Fruit fly (Drosophila melanogaster) whole organism, embryonic: Measurements from ENCODE around the gene IntS6.

Experiments used
- Aef1 ChIP-seq: fragments of 200-800 bp; sonication (Bioruptor generic); IDR thresholded peaks from 3 replicates; pipeline ENCODE4 v1.3.6; 2022; ENCODE audit warnings: missing biosample characterization, missing genetic modification characterization
- BEAF-32 ChIP-seq: fragments of 200-800 bp; sonication (Bioruptor generic); optimal IDR thresholded peaks from 3 replicates; lab custom pipeline; 2017; ENCODE audit warnings: missing biosample characterization, missing genetic modification characterization, mild to moderate bottlenecking, moderate library complexity, missing genetic modification reagents
- C15 ChIP-seq: fragments of 200-800 bp; sonication (Bioruptor generic); IDR thresholded peaks from 3 replicates; pipeline ENCODE4 v1.3.6; 2022; ENCODE audit warnings: missing biosample characterization, missing genetic modification characterization
- CG11456 ChIP-seq: fragments of 200-800 bp; sonication (Bioruptor generic); IDR thresholded peaks from 3 replicates; pipeline ENCODE4 v1.3.6; 2022; ENCODE audit warnings: missing biosample characterization, missing genetic modification characterization
- CG14014 ChIP-seq: fragments of 200-800 bp; sonication (Bioruptor generic); IDR thresholded peaks from 2 replicates; pipeline ENCODE4 v1.3.6; 2022; ENCODE audit warnings: missing biosample characterization, missing genetic modification characterization
- CG15011 ChIP-seq: fragments of 200-800 bp; sonication (Bioruptor generic); optimal IDR thresholded peaks from 3 replicates; lab custom pipeline; 2018; ENCODE audit warnings: missing biosample characterization, mild to moderate bottlenecking, missing genetic modification characterization
- CG15601 ChIP-seq: fragments of 200-800 bp; sonication (Bioruptor generic); optimal IDR thresholded peaks from 3 replicates; lab custom pipeline; 2019; ENCODE audit warnings: missing biosample characterization, mild to moderate bottlenecking, missing genetic modification characterization, moderate library complexity
- CG15696 ChIP-seq: fragments of 200-800 bp; sonication (Bioruptor generic); optimal IDR thresholded peaks from 2 replicates; lab custom pipeline; 2019; ENCODE audit warnings: missing biosample characterization, mild to moderate bottlenecking, missing genetic modification characterization, moderate library complexity
- CG18262 ChIP-seq: fragments of 200-800 bp; optimal IDR thresholded peaks from 3 replicates; lab custom pipeline; 2019; ENCODE audit warnings: missing biosample characterization, mild to moderate bottlenecking, missing genetic modification characterization, moderate library complexity
- CG30403 ChIP-seq: fragments of 200-800 bp; sonication (Bioruptor generic); optimal IDR thresholded peaks from 3 replicates; lab custom pipeline; 2016; ENCODE audit warnings: missing biosample characterization, missing genetic modification characterization
- CG3065 ChIP-seq: fragments of 200-800 bp; sonication (Bioruptor generic); optimal IDR thresholded peaks from 2 replicates; lab custom pipeline; 2016; ENCODE audit warnings: missing biosample characterization, missing genetic modification characterization
- CG31224 ChIP-seq: fragments of 200-800 bp; sonication (Bioruptor generic); IDR thresholded peaks from 2 replicates; pipeline ENCODE4 v1.3.6; 2022; ENCODE audit warnings: missing biosample characterization, missing genetic modification characterization
- CG32772 ChIP-seq: fragments of 200-800 bp; sonication (Bioruptor generic); IDR thresholded peaks from 2 replicates; pipeline ENCODE4 v1.3.6; 2022; ENCODE audit warnings: missing biosample characterization, missing genetic modification characterization
- CG33557 ChIP-seq: fragments of 200-800 bp; sonication (Bioruptor generic); optimal IDR thresholded peaks from 2 replicates; lab custom pipeline; 2019; ENCODE audit warnings: missing biosample characterization, mild to moderate bottlenecking, missing genetic modification characterization, moderate library complexity
- CG4707 ChIP-seq: fragments of 200-800 bp; sonication (Bioruptor generic); optimal IDR thresholded peaks from 2 replicates; lab custom pipeline; 2018; ENCODE audit warnings: missing biosample characterization, mild to moderate bottlenecking, missing genetic modification characterization, moderate library complexity
- CG5953 ChIP-seq: fragments of 200-800 bp; sonication (Bioruptor generic); IDR thresholded peaks from 2 replicates; pipeline ENCODE4 v1.3.6; 2022; ENCODE audit warnings: missing biosample characterization, missing genetic modification characterization
- CG6654 ChIP-seq: fragments of 200-800 bp; sonication (Bioruptor generic); optimal IDR thresholded peaks from 2 replicates; lab custom pipeline; 2017; ENCODE audit warnings: missing biosample characterization, mild to moderate bottlenecking, missing genetic modification characterization
- CG6765 ChIP-seq: fragments of 200-800 bp; sonication (Bioruptor generic); optimal IDR thresholded peaks from 3 replicates; lab custom pipeline; 2017; ENCODE audit warnings: missing biosample characterization, mild to moderate bottlenecking, missing genetic modification characterization
- CG8089 ChIP-seq: fragments of 200-800 bp; sonication (Bioruptor generic); optimal IDR thresholded peaks from 3 replicates; lab custom pipeline; 2016; ENCODE audit warnings: missing biosample characterization, missing genetic modification characterization
- CG8290 ChIP-seq, 3 experiments: fragments of 200-800 bp; sonication (Bioruptor generic); optimal IDR thresholded peaks; 2 replicates each; lab custom pipeline; 2016 to 2019; ENCODE audit warnings: missing biosample characterization in 3 of 3, missing genetic modification characterization in 3 of 3, mild to moderate bottlenecking in 2 of 3, moderate library complexity in 1 of 3
- CG8478 ChIP-seq: fragments of >200 bp; optimal IDR thresholded peaks from 2 replicates; lab custom pipeline; 2018
- CG9797 ChIP-seq: fragments of 200-800 bp; sonication (Bioruptor generic); optimal IDR thresholded peaks from 3 replicates; lab custom pipeline; 2018; ENCODE audit warnings: missing biosample characterization, mild to moderate bottlenecking, missing genetic modification characterization
- Dad ChIP-seq: fragments of 200-800 bp; sonication (Bioruptor generic); optimal IDR thresholded peaks from 3 replicates; lab custom pipeline; 2016; ENCODE audit warnings: missing biosample characterization, missing genetic modification characterization
- Dfd ChIP-seq, 2 experiments: fragments of >200 bp; optimal IDR thresholded peaks; 2 replicates each; lab custom pipeline; 2017; ENCODE audit warnings: missing biosample characterization in 2 of 2, missing genetic modification characterization in 2 of 2
- Dip3 ChIP-seq: fragments of 200-800 bp; sonication (Bioruptor generic); optimal IDR thresholded peaks from 3 replicates; lab custom pipeline; 2016; ENCODE audit warnings: missing biosample characterization, missing genetic modification characterization
- Doc2 ChIP-seq: fragments of 200-800 bp; sonication (Bioruptor generic); IDR thresholded peaks from 2 replicates; pipeline ENCODE4 v1.3.6; 2022; ENCODE audit warnings: missing biosample characterization, missing genetic modification characterization
- Gsc ChIP-seq: fragments of 200-800 bp; sonication (Bioruptor generic); IDR thresholded peaks from 2 replicates; pipeline ENCODE4 v1.3.6; 2022; ENCODE audit warnings: missing biosample characterization, missing genetic modification characterization
- HLH4C ChIP-seq: fragments of 200-800 bp; sonication (Bioruptor generic); IDR thresholded peaks from 3 replicates; pipeline ENCODE4 v1.3.6; 2022; ENCODE audit warnings: missing biosample characterization, missing genetic modification characterization; ENCODE audit not compliant: partially characterized antibody
- Hr51 ChIP-seq, 2 experiments: fragments of 200-800 bp; sonication (Bioruptor generic); optimal IDR thresholded peaks; 2 replicates in 1 of 2; 3 replicates in 1 of 2; lab custom pipeline; 2016 to 2018; ENCODE audit warnings: missing biosample characterization in 2 of 2, missing genetic modification characterization in 2 of 2, mild to moderate bottlenecking in 1 of 2, moderate library complexity in 1 of 2
- Hsf ChIP-seq: fragments of 200-800 bp; sonication (Bioruptor generic); optimal IDR thresholded peaks from 3 replicates; lab custom pipeline; 2016; ENCODE audit warnings: missing biosample characterization, missing genetic modification characterization
- Lim3 ChIP-seq: fragments of 200-800 bp; sonication (Bioruptor generic); IDR thresholded peaks from 2 replicates; pipeline ENCODE4 v1.3.6; 2022; ENCODE audit warnings: missing biosample characterization, missing genetic modification characterization
- NC2β ChIP-seq: fragments of 200-800 bp; sonication (Bioruptor generic); optimal IDR thresholded peaks from 2 replicates; lab custom pipeline; 2016; ENCODE audit warnings: missing biosample characterization, missing genetic modification characterization
- PHDP ChIP-seq: fragments of 200-800 bp; sonication (Bioruptor generic); optimal IDR thresholded peaks from 3 replicates; lab custom pipeline; 2018; ENCODE audit warnings: missing biosample characterization, mild to moderate bottlenecking, missing genetic modification characterization, moderate library complexity
- Ssrp ChIP-seq: fragments of 200-800 bp; sonication (Bioruptor generic); optimal IDR thresholded peaks from 2 replicates; lab custom pipeline; 2018; ENCODE audit warnings: missing biosample characterization, mild to moderate bottlenecking, missing genetic modification characterization, moderate library complexity
- Usf ChIP-seq: fragments of 200-800 bp; sonication (Bioruptor generic); optimal IDR thresholded peaks from 2 replicates; lab custom pipeline; 2017; ENCODE audit warnings: missing genotype, missing biosample characterization, missing genetic modification characterization
- ara ChIP-seq: fragments of 200-800 bp; sonication (Bioruptor generic); IDR thresholded peaks from 2 replicates; pipeline ENCODE4 v1.3.6; 2022; ENCODE audit warnings: missing biosample characterization, missing genetic modification characterization
- bsh ChIP-seq, 2 experiments: fragments of 200-800 bp; sonication (Bioruptor generic); optimal IDR thresholded peaks; 2 replicates each; lab custom pipeline; 2017 to 2018; ENCODE audit warnings: mild to moderate bottlenecking in 2 of 2, missing biosample characterization in 2 of 2, missing genetic modification characterization in 2 of 2, moderate library complexity in 1 of 2
- chif ChIP-seq, 2 experiments: fragments of 200-800 bp; sonication (Bioruptor generic); optimal IDR thresholded peaks; 3 replicates each; lab custom pipeline; 2016; ENCODE audit warnings: missing biosample characterization in 2 of 2, missing genetic modification characterization in 2 of 2
- dimm ChIP-seq: fragments of 200-800 bp; sonication (Bioruptor generic); IDR thresholded peaks from 2 replicates; pipeline ENCODE4 v1.3.6; 2022; ENCODE audit warnings: missing biosample characterization, missing genetic modification characterization
- fd64A ChIP-seq: fragments of 200-800 bp; sonication (Bioruptor generic); optimal IDR thresholded peaks from 3 replicates; lab custom pipeline; 2018; ENCODE audit warnings: missing biosample characterization, mild to moderate bottlenecking, missing genetic modification characterization
- gem ChIP-seq: fragments of 200-800 bp; sonication (Bioruptor generic); optimal IDR thresholded peaks from 2 replicates; lab custom pipeline; 2019; ENCODE audit warnings: missing biosample characterization, mild to moderate bottlenecking, missing genetic modification characterization, moderate library complexity
- her ChIP-seq: fragments of 200-800 bp; sonication (Bioruptor generic); optimal IDR thresholded peaks from 2 replicates; lab custom pipeline; 2016; ENCODE audit warnings: missing biosample characterization, missing genetic modification characterization
- oc ChIP-seq: fragments of 200-800 bp; sonication (Bioruptor generic); optimal IDR thresholded peaks from 2 replicates; lab custom pipeline; 2018; ENCODE audit warnings: missing biosample characterization, mild to moderate bottlenecking, missing genetic modification characterization, moderate library complexity
- otp ChIP-seq: fragments of 200-800 bp; sonication (Bioruptor generic); IDR thresholded peaks from 3 replicates; pipeline ENCODE4, ENCODE4 v1.3.6; 2022; ENCODE audit warnings: missing biosample characterization, missing genetic modification characterization
- psq ChIP-seq: fragments of 200-800 bp; sonication (Bioruptor generic); optimal IDR thresholded peaks from 2 replicates; lab custom pipeline; 2017; ENCODE audit warnings: missing biosample characterization, missing genetic modification characterization
- rib ChIP-seq: fragments of 200-800 bp; sonication (Bioruptor generic); IDR thresholded peaks from 2 replicates; pipeline ENCODE4 v1.3.6; 2022; ENCODE audit warnings: missing biosample characterization, missing genetic modification characterization
- slou ChIP-seq: fragments of 200-800 bp; sonication (Bioruptor generic); optimal IDR thresholded peaks from 3 replicates; lab custom pipeline; 2016; ENCODE audit warnings: missing biosample characterization, missing genetic modification characterization
- sr ChIP-seq: fragments of 200-800 bp; sonication (Bioruptor generic); IDR thresholded peaks from 3 replicates; pipeline ENCODE4 v1.3.6; 2022; ENCODE audit warnings: missing biosample characterization, missing genetic modification characterization
- z ChIP-seq: fragments of 200-800 bp; sonication (Bioruptor generic); IDR thresholded peaks from 3 replicates; pipeline ENCODE4 v1.3.6; 2022; ENCODE audit warnings: missing biosample characterization, missing genetic modification characterization
- zfh1 ChIP-seq: fragments of 200-800 bp; sonication (Bioruptor generic); IDR thresholded peaks from 3 replicates; pipeline ENCODE4 v1.3.6; 2022; ENCODE audit warnings: missing biosample characterization, missing genetic modification characterization

The IntS6 gene

DNA sequence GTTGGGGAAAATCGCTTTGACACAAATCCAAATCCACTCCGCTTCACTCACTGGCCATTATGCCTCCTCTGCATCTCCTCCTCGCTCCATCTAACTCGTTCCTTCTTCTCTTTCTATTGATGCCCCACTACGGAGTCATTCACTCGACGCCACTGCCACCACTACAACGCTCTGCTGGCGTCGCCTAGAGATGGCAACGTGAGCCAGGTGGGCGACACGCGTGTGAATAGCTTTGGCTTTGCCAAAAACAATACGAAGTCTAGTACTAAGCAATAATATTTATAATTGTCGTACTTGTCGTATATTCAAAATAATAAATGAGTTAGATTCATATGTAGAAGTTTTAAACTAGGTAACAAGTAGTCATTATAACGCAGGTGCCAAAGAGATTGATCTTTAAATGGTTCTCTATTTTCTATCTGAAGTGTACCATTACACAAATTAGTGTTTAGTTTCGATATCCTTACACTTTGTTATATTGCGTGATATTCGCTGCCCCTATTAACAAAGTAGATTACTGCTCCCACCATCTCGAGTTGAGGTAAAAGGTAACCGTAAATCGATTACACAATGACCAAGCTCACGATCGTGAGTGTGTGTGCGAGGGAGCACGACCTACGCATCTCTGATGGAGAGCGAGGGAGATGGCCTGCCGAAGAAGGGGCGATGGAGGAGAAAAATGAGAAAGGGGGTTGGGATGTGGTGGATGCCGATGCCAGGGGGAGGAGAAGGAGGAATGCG, 1.9 kb downstream of the IntS6 start (continued):
- TF ChIP-seq z (GFP tag; lab: Robert Waterston, UW) (peak; percentile 62; the same call in 2 of the 3 replicates), Doc2 (GFP tag; lab: Robert Waterston, UW) (no peak), chif (GFP tag; optimal IDR thresholded peaks at IDR 0.05; lab: Kevin White, UChicago) (peak in 1 of 2 experiments; percentile 41), bsh (GFP tag; optimal IDR thresholded peaks at IDR 0.05; lab: Kevin White, UChicago) (no peak), CG33557 (GFP tag; lab: Kevin White, UChicago) (no peak), dimm (GFP tag; lab: Robert Waterston, UW) (no peak), Lim3 (GFP tag; lab: Robert Waterston, UW) (no peak), Usf (GFP tag; lab: Kevin White, UChicago) (no peak), CG8290 (GFP tag; optimal IDR thresholded peaks at IDR 0.05; lab: Kevin White, UChicago) (no peak), CG8290 (tag; optimal IDR thresholded peaks at IDR 0.05; lab: Kevin White, UChicago) (peak in 1 of 2 experiments; percentile 41), CG15011 (GFP tag; lab: Kevin White, UChicago) (peak; percentile 22), oc (tag; lab: Kevin White, UChicago) (no peak), CG8089 (GFP tag; lab: Kevin White, UChicago) (no peak), CG32772 (GFP tag; lab: Robert Waterston, UW) (no peak), psq (no peak), CG15696 (no peak), Hr51 (GFP tag; optimal IDR thresholded peaks at IDR 0.05; lab: Kevin White, UChicago) (peak in 1 of 2 experiments; percentile 1), gem (tag; lab: Kevin White, UChicago) (peak; percentile 48), CG3065 (GFP tag; lab: Kevin White, UChicago) (no peak), Aef1 (GFP tag; lab: Robert Waterston, UW) (no peak), Dad (GFP tag; lab: Kevin White, UChicago) (no peak), CG4707 (GFP tag; lab: Kevin White, UChicago) (no peak), CG6654 (GFP tag; lab: Kevin White, UChicago) (no peak), otp (GFP tag; lab: Robert Waterston, UW) (no peak), Dfd (GFP tag; optimal IDR thresholded peaks at IDR 0.05; lab: Kevin White, UChicago) (no peak), fd64A (GFP tag; lab: Kevin White, UChicago) (no peak), C15 (no peak), rib (GFP tag; lab: Robert Waterston, UW) (no peak), CG8478 (no peak), zfh1 (GFP tag; lab: Robert Waterston, UW) (peak; percentile 37; the same call in 1 of the 3 replicates), Hsf (GFP tag; lab: Kevin White, UChicago) (peak; percentile 3), CG11456 (GFP tag; lab: Robert Waterston, UW) (0 out of 3 replicates have a peak, but pooled peaks have one; percentile 35), CG15601 (tag; lab: Kevin White, UChicago) (no peak), PHDP (tag; lab: Kevin White, UChicago) (no peak), CG14014 (GFP tag; lab: Robert Waterston, UW) (0 out of 2 replicates have a peak, but pooled peaks have one; percentile 7), Ssrp (tag; lab: Kevin White, UChicago) (no peak), HLH4C (GFP tag; lab: Robert Waterston, UW) (peak; percentile 40; the same call in 2 of the 3 replicates), slou (GFP tag; lab: Kevin White, UChicago) (no peak), sr (GFP tag; lab: Robert Waterston, UW) (no peak; the same call in 2 of the 3 replicates), Dip3 (GFP tag; lab: Kevin White, UChicago) (peak; percentile 27), Gsc (no peak), CG30403 (GFP tag; lab: Kevin White, UChicago) (peak; percentile 45), ara (GFP tag; lab: Robert Waterston, UW) (no peak), NC2β (GFP tag; lab: Kevin White, UChicago) (no peak), BEAF-32 (GFP tag; lab: Kevin White, UChicago) (peak; percentile 79), CG31224 (GFP tag; lab: Robert Waterston, UW) (no peak), her (GFP tag; lab: Kevin White, UChicago) (peak; percentile 9), CG9797 (no peak), CG18262 (tag; lab: Kevin White, UChicago) (peak; percentile 37), CG6765 (no peak), CG5953 (GFP tag; lab: Robert Waterston, UW) (no peak)
